Worm (Caenorhabditis elegans): Measurements from ENCODE around the gene spc-1.

The spc-1 gene

DNA sequence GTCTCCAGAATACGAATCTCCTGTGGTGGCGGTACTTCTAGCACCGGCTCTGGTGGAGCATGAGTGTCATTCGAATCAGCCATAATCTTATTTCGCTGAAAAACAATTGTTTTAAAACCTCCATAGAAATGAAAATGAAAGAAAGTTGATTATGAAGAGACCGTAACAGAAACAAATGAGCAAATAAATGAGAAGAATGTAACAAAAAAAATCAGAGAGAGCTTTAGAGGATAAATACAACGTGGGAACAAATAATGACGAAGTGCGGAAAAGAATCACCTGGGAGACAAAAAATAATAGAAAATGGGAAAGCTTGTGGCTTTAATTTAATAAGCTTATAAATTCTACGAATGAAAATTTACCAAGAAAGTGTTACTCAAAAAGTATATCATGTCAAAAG, at the start of gene spc-1:
Gene spc-1, minus strand, starts transcription at position 101 of the 400 bp plus-strand sequence.
- TF ChIP-seq pqm-1 (tag; optimal IDR thresholded peaks at IDR 0.05) (peak; percentile 47), pha-4 (tag; optimal IDR thresholded peaks at IDR 0.05) (no peak)

DNA sequence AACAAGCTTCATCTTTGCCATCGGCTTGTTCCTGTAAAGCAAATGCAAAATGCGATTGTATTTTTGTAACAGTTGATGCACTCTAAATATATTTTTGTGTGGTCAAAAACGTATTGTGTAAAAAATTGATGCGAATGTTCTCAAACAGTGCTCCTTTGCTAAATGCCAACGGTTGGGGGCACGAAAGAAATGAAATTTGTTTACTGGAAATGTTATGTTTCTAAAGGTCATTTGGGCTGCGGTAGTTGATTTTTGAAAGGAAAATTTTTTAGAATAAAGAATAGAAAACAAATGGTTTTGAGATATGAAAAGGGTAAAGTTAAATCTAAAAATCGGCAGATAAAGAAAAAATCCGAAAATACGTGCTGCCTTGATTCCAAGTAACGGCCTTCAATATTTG, 43.6 kb upstream of the spc-1 start, which contains the start of gene C15C7.6:
Gene C15C7.6, minus strand, starts transcription at position 101 of the 400 bp plus-strand sequence.
- TF ChIP-seq elt-3 (tag; optimal IDR thresholded peaks at IDR 0.05) (no peak), lin-39 (tag; optimal IDR thresholded peaks at IDR 0.05) (no peak), ama-1 (optimal IDR thresholded peaks at IDR 0.05) (no peak), eor-1 (tag; optimal IDR thresholded peaks at IDR 0.05) (no peak)

DNA sequence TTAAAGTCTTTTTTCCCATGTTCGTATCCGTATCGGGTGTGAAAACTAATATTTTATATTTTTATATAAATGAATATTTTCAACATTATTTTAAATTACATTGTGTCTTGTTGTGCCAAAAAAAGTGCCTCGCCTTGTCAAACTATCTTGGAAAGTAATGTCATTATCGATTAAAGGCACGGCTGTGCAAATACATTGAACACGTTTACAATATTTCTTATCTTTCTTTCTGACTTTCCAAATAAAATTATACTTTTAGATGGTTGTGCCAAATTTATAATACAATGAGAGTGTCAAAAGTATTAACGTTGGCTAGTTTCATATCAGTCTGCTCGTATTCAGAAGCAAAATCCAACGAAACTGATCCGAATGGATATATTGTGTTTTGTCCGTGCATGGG, 38.7 kb upstream of the spc-1 start, which contains the start of gene pfut-1:
Gene pfut-1, plus strand, starts transcription at position 258 of the 400 bp plus-strand sequence.
- TF ChIP-seq pqm-1 (tag; optimal IDR thresholded peaks at IDR 0.05) (peak; percentile 29), elt-2 (tag; optimal IDR thresholded peaks at IDR 0.05) (peak; percentile 61), ztf-11 (tag; optimal IDR thresholded peaks at IDR 0.05) (no peak)

DNA sequence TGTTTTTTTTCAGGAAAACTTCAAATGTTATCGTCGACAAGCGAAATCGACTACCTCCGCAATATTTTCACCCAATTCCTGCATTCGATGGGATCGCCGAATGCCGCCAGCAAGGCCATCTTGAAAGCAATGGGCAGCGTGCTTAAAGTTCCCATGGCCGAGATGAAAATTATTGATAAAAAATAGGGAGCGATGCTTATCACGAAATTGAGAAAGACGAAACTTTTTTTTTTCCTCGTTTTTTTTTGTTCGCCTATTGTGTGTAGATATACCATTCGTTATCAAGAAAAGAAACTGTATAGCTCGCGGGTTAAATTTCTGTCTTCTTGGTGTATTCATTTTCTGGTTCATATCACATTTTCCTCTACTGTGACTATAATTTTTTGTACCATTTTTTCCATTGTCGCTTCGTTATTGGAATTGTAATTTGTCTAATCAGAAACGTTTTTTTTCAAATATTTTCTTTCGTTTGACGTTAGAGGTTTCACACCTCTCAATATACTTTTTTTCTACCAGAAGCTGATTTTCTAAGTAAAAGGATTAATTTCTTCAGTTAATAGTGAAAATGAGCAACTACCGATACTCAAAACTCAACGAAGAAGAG, 37.2 kb upstream of the spc-1 start, which contains the start of gene syx-6:
Gene syx-6, plus strand, starts transcription at position 554 of the 604 bp plus-strand sequence.
- TF ChIP-seq nhr-77 (tag; optimal IDR thresholded peaks at IDR 0.05) (no peak), elt-2 (tag; optimal IDR thresholded peaks at IDR 0.05) (peak; percentile 56), elt-1 (tag; optimal IDR thresholded peaks at IDR 0.05) (peak; percentile 72)

DNA sequence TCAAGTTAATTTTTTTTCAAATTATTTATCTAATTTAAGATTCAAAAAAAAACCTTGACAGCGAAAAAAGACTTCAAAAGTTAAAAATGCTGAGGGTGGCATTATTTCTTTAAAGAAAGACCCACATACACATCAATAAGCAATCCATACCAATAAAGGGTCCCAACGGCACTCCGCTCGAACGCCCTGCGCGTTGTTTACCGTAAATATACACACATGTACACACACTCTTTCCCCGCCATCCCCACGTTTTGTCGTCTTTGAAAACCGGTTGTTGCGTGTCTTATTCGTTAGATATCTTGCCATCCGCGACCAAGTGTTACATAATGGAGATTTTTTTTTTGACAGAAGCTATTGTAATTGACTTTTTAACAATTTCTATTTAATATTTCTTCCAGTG, 32.7 kb upstream of the spc-1 start, which contains the start of gene gcc-1:
Gene gcc-1, plus strand, starts transcription at position 399 of the 400 bp plus-strand sequence.
- TF ChIP-seq mdl-1 (tag; optimal IDR thresholded peaks at IDR 0.05) (no peak), ztf-11 (tag; optimal IDR thresholded peaks at IDR 0.05) (no peak), nhr-237 (tag; optimal IDR thresholded peaks at IDR 0.05) (no peak), jun-1 (tag; optimal IDR thresholded peaks at IDR 0.05) (no peak), ceh-82 (tag; optimal IDR thresholded peaks at IDR 0.05) (no peak), fkh-10 (GFP tag; optimal IDR thresholded peaks at IDR 0.05) (no peak), hmg-11 (tag; optimal IDR thresholded peaks at IDR 0.05) (peak; percentile 19), nhr-23 (tag; optimal IDR thresholded peaks at IDR 0.05) (peak; percentile 58), unc-62 (GFP tag; optimal IDR thresholded peaks at IDR 0.05) (no peak), sea-2 (GFP tag; optimal IDR thresholded peaks at IDR 0.05) (no peak), pqm-1 (tag; optimal IDR thresholded peaks at IDR 0.05) (no peak), eor-1 (tag; optimal IDR thresholded peaks at IDR 0.05) (no peak), R02D3.7 (tag; optimal IDR thresholded peaks at IDR 0.05) (peak; percentile 90), daf-12 (tag; optimal IDR thresholded peaks at IDR 0.05) (no peak), aly-2 (tag; optimal IDR thresholded peaks at IDR 0.05) (no peak), lin-39 (tag; optimal IDR thresholded peaks at IDR 0.05) (peak; percentile 58), ztf-4 (tag; optimal IDR thresholded peaks at IDR 0.05) (no peak), ceh-16 (tag; optimal IDR thresholded peaks at IDR 0.05) (no peak), unc-39 (tag; optimal IDR thresholded peaks at IDR 0.05) (no peak), nhr-25 (tag; optimal IDR thresholded peaks at IDR 0.05) (peak; percentile 69), pha-4 (tag; optimal IDR thresholded peaks at IDR 0.05) (peak; percentile 58), mml-1 (tag; optimal IDR thresholded peaks at IDR 0.05) (no peak), nfya-1 (tag; optimal IDR thresholded peaks at IDR 0.05; ENCODE audit: insufficient read depth) (peak; percentile 47), egl-5 (tag; optimal IDR thresholded peaks at IDR 0.05) (no peak), tbx-2 (tag; optimal IDR thresholded peaks at IDR 0.05) (no peak), skn-1 (tag; optimal IDR thresholded peaks at IDR 0.05) (no peak), lin-15B (tag; optimal IDR thresholded peaks at IDR 0.05) (peak; percentile 15), nhr-77 (tag; optimal IDR thresholded peaks at IDR 0.05) (no peak), fkh-2 (tag; optimal IDR thresholded peaks at IDR 0.05) (no peak), lsy-12 (tag; optimal IDR thresholded peaks at IDR 0.05) (no peak), elt-3 (tag; optimal IDR thresholded peaks at IDR 0.05) (no peak), nhr-11 (tag; optimal IDR thresholded peaks at IDR 0.05) (no peak), egl-27 (tag; optimal IDR thresholded peaks at IDR 0.05) (no peak), nhr-67 (tag; optimal IDR thresholded peaks at IDR 0.05) (no peak), elt-2 (tag; optimal IDR thresholded peaks at IDR 0.05) (peak; percentile 12), elt-1 (tag; optimal IDR thresholded peaks at IDR 0.05) (no peak), nhr-76 (tag; optimal IDR thresholded peaks at IDR 0.05) (no peak), nhr-43 (tag; optimal IDR thresholded peaks at IDR 0.05; ENCODE audit: poor library complexity, severe bottlenecking) (peak; percentile 56), ceh-28 (tag; optimal IDR thresholded peaks at IDR 0.05) (no peak), nhr-12 (tag; optimal IDR thresholded peaks at IDR 0.05) (no peak), nhr-28 (tag; optimal IDR thresholded peaks at IDR 0.05) (no peak), ceh-9 (tag; optimal IDR thresholded peaks at IDR 0.05) (no peak), ama-1 (optimal IDR thresholded peaks at IDR 0.05) (no peak)
